Fruit fly (Drosophila melanogaster) whole organism, prepupa: ENCODE data around the gene CG31636.

Source experiments
- CG10631 ChIP-seq: fragments of 200-800 bp; sonication (Bioruptor generic); optimal IDR thresholded peaks from 2 replicates; lab custom pipeline; 2016; ENCODE audit warnings: missing biosample characterization, missing genetic modification characterization
- CG10669 ChIP-seq: fragments of 200-800 bp; sonication (Bioruptor generic); optimal IDR thresholded peaks from 3 replicates; lab custom pipeline; 2018; ENCODE audit warnings: missing biosample characterization, mild to moderate bottlenecking, missing genetic modification characterization, moderate library complexity
- CG11294 ChIP-seq: fragments of 200-800 bp; sonication (Bioruptor generic); IDR thresholded peaks from 2 replicates; pipeline ENCODE4 v1.3.6; 2022; ENCODE audit warnings: missing biosample characterization, missing genetic modification characterization
- CG11762 ChIP-seq: fragments of 200-800 bp; sonication (Bioruptor generic); optimal IDR thresholded peaks from 3 replicates; lab custom pipeline; 2016; ENCODE audit warnings: missing biosample characterization, missing genetic modification characterization; ENCODE audit not compliant: insufficient read depth
- CG15336 ChIP-seq: fragments of 200-800 bp; sonication (Bioruptor generic); IDR thresholded peaks from 2 replicates; pipeline ENCODE4 v1.3.6; 2022; ENCODE audit warnings: missing biosample characterization, missing genetic modification characterization
- CG1621 ChIP-seq: fragments of 200-800 bp; sonication (Bioruptor generic); optimal IDR thresholded peaks from 3 replicates; lab custom pipeline; 2018; ENCODE audit warnings: missing biosample characterization, mild to moderate bottlenecking, missing genetic modification characterization
- CG3032 ChIP-seq: fragments of 200-800 bp; optimal IDR thresholded peaks from 2 replicates; lab custom pipeline; 2019; ENCODE audit warnings: missing biosample characterization, mild to moderate bottlenecking, missing genetic modification characterization, moderate library complexity
- CG31627 ChIP-seq: fragments of 200-800 bp; sonication (Bioruptor generic); optimal IDR thresholded peaks from 3 replicates; lab custom pipeline; 2016; ENCODE audit warnings: missing biosample characterization, missing genetic modification characterization
- CG32006 ChIP-seq: fragments of 200-800 bp; sonication (Bioruptor generic); optimal IDR thresholded peaks from 3 replicates; lab custom pipeline; 2017; ENCODE audit warnings: missing biosample characterization, mild to moderate bottlenecking, missing genetic modification characterization
- CG34406 ChIP-seq: fragments of 200-800 bp; sonication (Bioruptor generic); optimal IDR thresholded peaks from 3 replicates; lab custom pipeline; 2016; ENCODE audit warnings: missing biosample characterization, missing genetic modification characterization
- CG3919 ChIP-seq: fragments of 200-800 bp; sonication (Bioruptor generic); optimal IDR thresholded peaks from 3 replicates; lab custom pipeline; 2016; ENCODE audit warnings: missing biosample characterization, missing genetic modification characterization
- CG6163 ChIP-seq: fragments of 200-800 bp; sonication (Bioruptor generic); IDR thresholded peaks from 3 replicates; pipeline ENCODE4 v1.3.6; 2022; ENCODE audit warnings: missing biosample characterization, missing genetic modification characterization
- CG6276 ChIP-seq: fragments of 200-800 bp; sonication (Bioruptor generic); optimal IDR thresholded peaks from 2 replicates; lab custom pipeline; 2017; ENCODE audit warnings: missing biosample characterization, mild to moderate bottlenecking, missing genetic modification characterization
- CG6792 ChIP-seq: fragments of 200-800 bp; sonication (Bioruptor generic); optimal IDR thresholded peaks from 3 replicates; lab custom pipeline; 2016; ENCODE audit warnings: missing biosample characterization, missing genetic modification characterization
- CG6808 ChIP-seq: fragments of 200-800 bp; sonication (Bioruptor generic); optimal IDR thresholded peaks from 3 replicates; lab custom pipeline; 2017; ENCODE audit warnings: missing biosample characterization, missing genetic modification characterization, mild to moderate bottlenecking, moderate library complexity, missing genetic modification reagents
- CG6854 ChIP-seq: fragments of 200-800 bp; sonication (Bioruptor generic); optimal IDR thresholded peaks from 2 replicates; lab custom pipeline; 2017; ENCODE audit warnings: missing biosample characterization, mild to moderate bottlenecking, missing genetic modification characterization
- CG7368 ChIP-seq: fragments of 200-800 bp; sonication (Bioruptor generic); optimal IDR thresholded peaks from 3 replicates; lab custom pipeline; 2016; ENCODE audit warnings: missing biosample characterization, missing genetic modification characterization
- CG8119 ChIP-seq: fragments of 200-800 bp; sonication (Bioruptor generic); IDR thresholded peaks from 3 replicates; pipeline ENCODE4 v1.3.6; 2022; ENCODE audit warnings: missing biosample characterization, missing genetic modification characterization
- CG8632 ChIP-seq: fragments of 200-800 bp; sonication (Bioruptor generic); optimal IDR thresholded peaks from 3 replicates; lab custom pipeline; 2016; ENCODE audit warnings: missing biosample characterization, missing genetic modification characterization
- CG9139 ChIP-seq: fragments of 200-800 bp; sonication (Bioruptor generic); optimal IDR thresholded peaks from 3 replicates; lab custom pipeline; 2017; ENCODE audit warnings: missing biosample characterization, mild to moderate bottlenecking, missing genetic modification characterization
- Eip75B ChIP-seq: fragments of 200-800 bp; sonication (Bioruptor generic); optimal IDR thresholded peaks from 3 replicates; lab custom pipeline; 2016; ENCODE audit warnings: missing biosample characterization, missing genetic modification characterization
- Eip78C ChIP-seq: fragments of 200-800 bp; sonication (Bioruptor generic); peaks from one replicate; lab custom pipeline; 2016; ENCODE audit warnings: missing biosample characterization, missing genetic modification characterization
- Eip93F ChIP-seq: fragments of 200-800 bp; sonication (Bioruptor generic); optimal IDR thresholded peaks from 2 replicates; lab custom pipeline; 2016; ENCODE audit warnings: missing biosample characterization, mild to moderate bottlenecking, missing genetic modification characterization
- Ets21C ChIP-seq: fragments of 200-800 bp; sonication (Bioruptor generic); optimal IDR thresholded peaks from 3 replicates; lab custom pipeline; 2016; ENCODE audit warnings: missing biosample characterization, missing genetic modification characterization
- Ets96B ChIP-seq: fragments of 200-800 bp; optimal IDR thresholded peaks from 2 replicates; lab custom pipeline; 2019; ENCODE audit warnings: missing biosample characterization, mild to moderate bottlenecking, missing genetic modification characterization, moderate library complexity
- Gug ChIP-seq: fragments of 200-800 bp; sonication (Bioruptor generic); IDR thresholded peaks from 2 replicates; pipeline ENCODE4 v1.3.6; 2022; ENCODE audit warnings: missing biosample characterization, missing genetic modification characterization
- Hr38 ChIP-seq: sonication (Bioruptor generic); optimal IDR thresholded peaks from 2 replicates; lab custom pipeline; 2016; ENCODE audit warnings: missing biosample characterization, missing genetic modification characterization
- Hr4 ChIP-seq: fragments of 200-800 bp; sonication (Bioruptor generic); optimal IDR thresholded peaks from 3 replicates; lab custom pipeline; 2016; ENCODE audit warnings: missing biosample characterization, missing genetic modification characterization
- Met ChIP-seq: fragments of 200-800 bp; sonication (Bioruptor generic); optimal IDR thresholded peaks from 3 replicates; lab custom pipeline; 2016; ENCODE audit warnings: missing biosample characterization, missing genetic modification characterization
- OdsH ChIP-seq: fragments of 200-800 bp; sonication (Bioruptor generic); optimal IDR thresholded peaks from 3 replicates; lab custom pipeline; 2016; ENCODE audit warnings: missing biosample characterization, missing genetic modification characterization
- Smox ChIP-seq: fragments of 200-800 bp; sonication (Bioruptor generic); optimal IDR thresholded peaks from 3 replicates; lab custom pipeline; 2016; ENCODE audit warnings: missing biosample characterization, missing genetic modification characterization
- Sox15 ChIP-seq: fragments of 200-800 bp; sonication (Bioruptor generic); optimal IDR thresholded peaks from 3 replicates; lab custom pipeline; 2016; ENCODE audit warnings: missing biosample characterization, missing genetic modification characterization
- acj6 ChIP-seq: fragments of 200-800 bp; sonication (Bioruptor generic); optimal IDR thresholded peaks from 3 replicates; lab custom pipeline; 2016; ENCODE audit warnings: missing biosample characterization, missing genetic modification characterization
- cyc ChIP-seq: fragments of 200-800 bp; sonication (Bioruptor generic); optimal IDR thresholded peaks from 3 replicates; lab custom pipeline; 2016; ENCODE audit warnings: missing biosample characterization, missing genetic modification characterization
- dac ChIP-seq: fragments of 200-800 bp; sonication (Bioruptor generic); optimal IDR thresholded peaks from 2 replicates; lab custom pipeline; 2017; ENCODE audit warnings: missing biosample characterization, mild to moderate bottlenecking, missing genetic modification characterization
- dsx ChIP-seq: fragments of 200-800 bp; optimal IDR thresholded peaks from 3 replicates; lab custom pipeline; 2019; ENCODE audit warnings: missing biosample characterization, mild to moderate bottlenecking, missing genetic modification characterization, moderate library complexity; ENCODE audit not compliant: poor library complexity, severe bottlenecking
- eg ChIP-seq: fragments of 200-800 bp; sonication (Bioruptor generic); IDR thresholded peaks from 3 replicates; pipeline ENCODE4 v1.3.6; 2022; ENCODE audit warnings: missing biosample characterization, missing genetic modification characterization
- fd85E ChIP-seq: fragments of 200-800 bp; sonication (Bioruptor generic); optimal IDR thresholded peaks from 3 replicates; lab custom pipeline; 2016; ENCODE audit warnings: missing biosample characterization, missing genetic modification characterization
- fkh ChIP-seq: fragments of 200-800 bp; sonication (Bioruptor generic); optimal IDR thresholded peaks from 3 replicates; lab custom pipeline; 2017; ENCODE audit warnings: missing biosample characterization, mild to moderate bottlenecking, missing genetic modification characterization, moderate library complexity
- lz ChIP-seq: fragments of 200-800 bp; sonication (Bioruptor generic); optimal IDR thresholded peaks from 3 replicates; lab custom pipeline; 2016; ENCODE audit warnings: missing biosample characterization, missing genetic modification characterization
- pdm3 ChIP-seq: fragments of 200-800 bp; sonication (Bioruptor generic); optimal IDR thresholded peaks from 3 replicates; lab custom pipeline; 2016; ENCODE audit warnings: missing biosample characterization, missing genetic modification characterization
- salr ChIP-seq, 2 experiments: fragments of 200-800 bp; sonication (Bioruptor generic); optimal IDR thresholded peaks; 3 replicates each; lab custom pipeline; 2016 to 2018; ENCODE audit warnings: missing biosample characterization in 2 of 2, missing genetic modification characterization in 2 of 2, mild to moderate bottlenecking in 1 of 2
- spab ChIP-seq: fragments of 200-800 bp; sonication (Bioruptor generic); optimal IDR thresholded peaks from 2 replicates; lab custom pipeline; 2017; ENCODE audit warnings: missing biosample characterization, mild to moderate bottlenecking, missing genetic modification characterization, missing genetic modification reagents
- vri ChIP-seq: fragments of 200-800 bp; sonication (Bioruptor generic); optimal IDR thresholded peaks from 3 replicates; lab custom pipeline; 2016; ENCODE audit warnings: missing biosample characterization, mild to moderate bottlenecking, missing genetic modification characterization

Gene CG31636

dm6 chr2L:6701409-6702199, 43.7 kb upstream of the CG31636 start (continued):
- TF ChIP-seq pdm3 (GFP tag; lab: Kevin White, UChicago) (peak; percentile 3), fd85E (GFP tag; lab: Kevin White, UChicago) (no peak), spab (GFP tag; lab: Kevin White, UChicago) (peak; percentile 18), Hr38 (GFP tag; lab: Kevin White, UChicago) (no peak), cyc (GFP tag; lab: Kevin White, UChicago) (no peak), CG15336 (GFP tag; lab: Robert Waterston, UW) (no peak), CG3919 (GFP tag; lab: Kevin White, UChicago) (peak; percentile 48), Eip78C (peak; percentile 89), CG11294 (GFP tag; lab: Robert Waterston, UW) (no peak), CG32006 (GFP tag; lab: Kevin White, UChicago) (peak; percentile 8), Sox15 (peak; percentile 21), dsx (peak; percentile 20), Eip75B (peak; percentile 45), Hr4 (GFP tag; lab: Kevin White, UChicago) (no peak), OdsH (GFP tag; lab: Kevin White, UChicago) (peak; percentile 29), CG6854 (no peak), CG11762 (GFP tag; lab: Kevin White, UChicago) (no peak), lz (GFP tag; lab: Kevin White, UChicago) (no peak), CG3032 (tag; lab: Kevin White, UChicago) (peak; percentile 15), CG8632 (GFP tag; lab: Kevin White, UChicago) (peak; percentile 6), eg (GFP tag; lab: Robert Waterston, UW) (no peak), Ets96B (tag; lab: Kevin White, UChicago) (peak; percentile 51), CG6163 (GFP tag; lab: Robert Waterston, UW) (no peak), vri (peak; percentile 32), acj6 (peak; percentile 38), CG6792 (GFP tag; lab: Kevin White, UChicago) (peak; percentile 35), CG10669 (GFP tag; lab: Kevin White, UChicago) (peak; percentile 57), CG7368 (GFP tag; lab: Kevin White, UChicago) (no peak), Smox (GFP tag; lab: Kevin White, UChicago) (peak; percentile 3), Ets21C (GFP tag; lab: Kevin White, UChicago) (no peak)

dm6 chr2L:6700742-6701141, 42.8 kb upstream of the CG31636 start:
- TF ChIP-seq Smox (GFP tag; lab: Kevin White, UChicago) = no peak
- peak; percentile 90 for TF ChIP-seq fkh (GFP tag; lab: Kevin White, UChicago)
- peak; percentile 36 for TF ChIP-seq Eip78C
- peak; percentile 11 for TF ChIP-seq CG8632 (GFP tag; lab: Kevin White, UChicago)
- peak; percentile 2 for TF ChIP-seq CG10631 (GFP tag; lab: Kevin White, UChicago)

- no peak for TF ChIP-seq Eip93F
- TF ChIP-seq CG6276 (GFP tag; lab: Kevin White, UChicago) = peak; percentile 77
- TF ChIP-seq CG31627 (GFP tag; lab: Kevin White, UChicago) = peak; percentile 75
- TF ChIP-seq acj6 = peak; percentile 66
- TF ChIP-seq CG3919 (GFP tag; lab: Kevin White, UChicago) = peak; percentile 77
- peak in 1 of 2 experiments; percentile 49 for TF ChIP-seq salr (GFP tag; optimal IDR thresholded peaks at IDR 0.05; lab: Kevin White, UChicago)
- peak; percentile 91 for TF ChIP-seq eg (GFP tag; lab: Robert Waterston, UW)
- peak; percentile 68 for TF ChIP-seq Eip75B
- TF ChIP-seq CG32006 (GFP tag; lab: Kevin White, UChicago) = peak; percentile 71
- peak; percentile 6 for TF ChIP-seq Sox15
- peak; percentile 48 for TF ChIP-seq CG11762 (GFP tag; lab: Kevin White, UChicago)
- TF ChIP-seq CG34406 (GFP tag; lab: Kevin White, UChicago) = peak; percentile 69
- TF ChIP-seq pdm3 (GFP tag; lab: Kevin White, UChicago) = peak; percentile 77
- peak; percentile 81 for TF ChIP-seq CG8119 (GFP tag; lab: Robert Waterston, UW)
- TF ChIP-seq fd85E (GFP tag; lab: Kevin White, UChicago) = no peak
- TF ChIP-seq Ets21C (GFP tag; lab: Kevin White, UChicago) = peak; percentile 69
- peak; percentile 75 for TF ChIP-seq Gug (GFP tag; lab: Robert Waterston, UW)
- peak; percentile 34 for TF ChIP-seq dac
- peak; percentile 16 for TF ChIP-seq CG6808 (GFP tag; lab: Kevin White, UChicago)
- peak; percentile 45 for TF ChIP-seq CG1621 (tag; lab: Kevin White, UChicago)
- peak; percentile 85 for TF ChIP-seq Hr4 (GFP tag; lab: Kevin White, UChicago)
- TF ChIP-seq OdsH (GFP tag; lab: Kevin White, UChicago) = peak; percentile 81
- no peak for TF ChIP-seq CG9139 (GFP tag; lab: Kevin White, UChicago)
- TF ChIP-seq Met (GFP tag; lab: Kevin White, UChicago) = peak; percentile 79
- TF ChIP-seq CG3032 (tag; lab: Kevin White, UChicago) = peak; percentile 49
- peak; percentile 51 for TF ChIP-seq CG6792 (GFP tag; lab: Kevin White, UChicago)
Measured at dm6 chr2L:6698387-6698786, 40.4 kb upstream of the CG31636 start.
